Fruit fly (Drosophila melanogaster): ENCODE measurements around the gene Sfp65A.

- TF ChIP-seq woc (GFP tag; optimal IDR thresholded peaks at IDR 0.05) (no peak), Dif (GFP tag; optimal IDR thresholded peaks at IDR 0.05; ENCODE audit: partially characterized antibody) (no peak), Mio (GFP tag; optimal IDR thresholded peaks at IDR 0.05) (no peak), fru (GFP tag; optimal IDR thresholded peaks at IDR 0.05) (no peak), usp (GFP tag; optimal IDR thresholded peaks at IDR 0.05) (no peak), sage (GFP tag; optimal IDR thresholded peaks at IDR 0.05) (no peak), lola (GFP tag; optimal IDR thresholded peaks at IDR 0.05) (no peak), CrebA (GFP tag; optimal IDR thresholded peaks at IDR 0.05; ENCODE audit: borderline replicate concordance) (no peak)
These were observed 29.8 kb upstream of the Sfp65A start, which contains the start of gene Or65a for dm6 chr3L:6320311-6320710.

Measured in whole organism, wandering third instar larva.